Worm (Caenorhabditis elegans) whole organism, L1 larva: ENCODE data around the gene srh-2.
A peak's percentile ranks its signal among the peaks of the same experiment; 100 is the strongest.

Source experiments
- C04F5.9 ChIP-seq: sonication (generic microtip); optimal IDR thresholded peaks from 2 replicates; lab custom pipeline; 2016; ENCODE audit warnings: missing genetic modification characterization, missing compliant biosample characterization
- C16A3.4 ChIP-seq: fragments of 150-350 bp; optimal IDR thresholded peaks from 2 replicates; lab custom pipeline; 2014; ENCODE audit warnings: missing biosample characterization, missing genetic modification characterization
- F16B12.6 ChIP-seq: fragments of 150-350 bp; optimal IDR thresholded peaks from 2 replicates; lab custom pipeline; 2014; ENCODE audit warnings: missing biosample characterization, missing genetic modification characterization
- alr-1 ChIP-seq: fragments of 200-800 bp; sonication (Bioruptor generic); optimal IDR thresholded peaks from 2 replicates; lab custom pipeline; 2018; ENCODE audit warnings: borderline replicate concordance, mild to moderate bottlenecking, missing genetic modification characterization, missing compliant biosample characterization
- aly-2 ChIP-seq: fragments of 150-350 bp; optimal IDR thresholded peaks from 2 replicates; lab custom pipeline; 2014; ENCODE audit warnings: missing biosample characterization, missing genetic modification characterization
- ama-1 ChIP-seq: fragments of 150-350 bp; optimal IDR thresholded peaks from 2 replicates; lab custom pipeline; 2014
- ceh-8 ChIP-seq: fragments of 200-800 bp; sonication (Bioruptor generic); optimal IDR thresholded peaks from 2 replicates; lab custom pipeline; 2018; ENCODE audit warnings: mild to moderate bottlenecking, missing genetic modification characterization, moderate library complexity, missing compliant biosample characterization
- ceh-82 ChIP-seq, 3 experiments: fragments of 150-350 bp in 1 of 3; sonication (generic microtip) in 2 of 3; optimal IDR thresholded peaks; 2 replicates each; lab custom pipeline; 2014 to 2017; ENCODE audit warnings: missing biosample characterization in 3 of 3, missing genetic modification characterization in 3 of 3
- ceh-88 ChIP-seq: fragments of 200-800 bp; sonication (Bioruptor generic); IDR thresholded peaks from 2 replicates; pipeline ENCODE4 v1.3.6; 2022; ENCODE audit warnings: missing genetic modification characterization, missing compliant biosample characterization
- ces-1 ChIP-seq: fragments of 150-350 bp; optimal IDR thresholded peaks from 2 replicates; lab custom pipeline; 2014; ENCODE audit warnings: missing biosample characterization, missing genetic modification reagents, missing genetic modification characterization
- efl-1 ChIP-seq, 4 experiments: fragments of 150-350 bp; optimal IDR thresholded peaks in 3 of 4; peaks in 1 of 4; 1 replicate in 1 of 4; 2 replicates in 3 of 4; lab custom pipeline; 2014; ENCODE audit warnings: missing biosample characterization in 2 of 4, missing genetic modification characterization in 2 of 4, missing genetic modification reagents in 2 of 4
- egl-27 ChIP-seq, 2 experiments: fragments of 150-350 bp in 1 of 2; sonication (generic microtip); optimal IDR thresholded peaks; 3 replicates each; lab custom pipeline; 2017 to 2018; ENCODE audit warnings: missing biosample characterization in 2 of 2, missing genetic modification characterization in 2 of 2, missing genetic modification reagents in 2 of 2
- elt-2 ChIP-seq: sonication (generic microtip); optimal IDR thresholded peaks from 2 replicates; lab custom pipeline; 2016; ENCODE audit warnings: missing genetic modification characterization, mild to moderate bottlenecking, inconsistent platforms, missing compliant biosample characterization, missing genetic modification reagents
- fkh-10 ChIP-seq: sonication (generic microtip); optimal IDR thresholded peaks from 2 replicates; lab custom pipeline; 2017; ENCODE audit warnings: missing biosample characterization, missing genetic modification reagents, missing genetic modification characterization
- fkh-4 ChIP-seq: sonication (generic microtip); optimal IDR thresholded peaks from 2 replicates; lab custom pipeline; 2016; ENCODE audit warnings: missing compliant biosample characterization, missing genetic modification characterization, borderline replicate concordance
- fkh-8 ChIP-seq: sonication (generic microtip); optimal IDR thresholded peaks from 2 replicates; lab custom pipeline; 2016; ENCODE audit warnings: mild to moderate bottlenecking, missing genetic modification characterization, missing compliant biosample characterization
- fos-1 ChIP-seq: fragments of 150-350 bp; optimal IDR thresholded peaks from 2 replicates; lab custom pipeline; 2014; ENCODE audit warnings: missing biosample characterization, missing genetic modification characterization
- hlh-4 ChIP-seq: sonication (generic microtip); optimal IDR thresholded peaks from 2 replicates; lab custom pipeline; 2016; ENCODE audit warnings: mild to moderate bottlenecking, missing genetic modification characterization, missing compliant biosample characterization
- hpl-2 ChIP-seq: fragments of 150-350 bp; optimal IDR thresholded peaks from 2 replicates; lab custom pipeline; 2014; ENCODE audit warnings: missing biosample characterization, missing genetic modification reagents, missing genetic modification characterization
- irx-1 ChIP-seq: sonication (generic microtip); optimal IDR thresholded peaks from 2 replicates; lab custom pipeline; 2016; ENCODE audit warnings: missing genetic modification characterization, missing compliant biosample characterization
- isw-1 ChIP-seq: fragments of 200-800 bp; sonication (Bioruptor generic); IDR thresholded peaks from 2 replicates; pipeline ENCODE4 v1.3.6; 2022; ENCODE audit warnings: missing genetic modification characterization, missing compliant biosample characterization
- jun-1 ChIP-seq: fragments of 150-350 bp; optimal IDR thresholded peaks from 2 replicates; lab custom pipeline; 2014; ENCODE audit warnings: missing biosample characterization, missing genetic modification reagents, missing genetic modification characterization
- lin-14 ChIP-seq: fragments of 200-800 bp; sonication (Bioruptor generic); optimal IDR thresholded peaks from 2 replicates; lab custom pipeline; 2018; ENCODE audit warnings: mild to moderate bottlenecking, missing genetic modification characterization, moderate library complexity, missing compliant biosample characterization
- lin-15B ChIP-seq: fragments of 150-350 bp; sonication (generic microtip); optimal IDR thresholded peaks from 3 replicates; lab custom pipeline; 2014; ENCODE audit warnings: missing biosample characterization, missing genetic modification characterization
- lin-39 ChIP-seq: fragments of 150-350 bp; optimal IDR thresholded peaks from 2 replicates; lab custom pipeline; 2014; ENCODE audit warnings: missing biosample characterization, missing genetic modification reagents, missing genetic modification characterization
- lir-3 ChIP-seq: sonication (generic microtip); optimal IDR thresholded peaks from 2 replicates; lab custom pipeline; 2016; ENCODE audit warnings: mild to moderate bottlenecking, missing genetic modification characterization, moderate library complexity, missing compliant biosample characterization; ENCODE audit not compliant: poor library complexity
- mep-1 ChIP-seq: fragments of 150-350 bp; optimal IDR thresholded peaks from 2 replicates; lab custom pipeline; 2014; ENCODE audit warnings: missing biosample characterization, missing genetic modification characterization
- nhr-20 ChIP-seq: sonication (generic microtip); optimal IDR thresholded peaks from 2 replicates; lab custom pipeline; 2016; ENCODE audit warnings: mild to moderate bottlenecking, missing genetic modification characterization, missing compliant biosample characterization
- nhr-84 ChIP-seq: sonication (generic microtip); optimal IDR thresholded peaks from 2 replicates; lab custom pipeline; 2017; ENCODE audit warnings: missing biosample characterization, missing genetic modification characterization
- nhr-85 ChIP-seq: sonication (generic microtip); peaks from one replicate; lab custom pipeline; 2016; ENCODE audit warnings: missing genetic modification characterization, inconsistent platforms, missing compliant biosample characterization
- nhr-90 ChIP-seq: sonication (generic microtip); optimal IDR thresholded peaks from 2 replicates; lab custom pipeline; 2016; ENCODE audit warnings: mild to moderate bottlenecking, missing genetic modification characterization, missing compliant biosample characterization; ENCODE audit not compliant: poor library complexity
- pax-3 ChIP-seq: fragments of 200-800 bp; sonication (Bioruptor generic); optimal IDR thresholded peaks from 2 replicates; lab custom pipeline; 2018; ENCODE audit warnings: mild to moderate bottlenecking, missing genetic modification characterization, moderate library complexity, missing compliant biosample characterization
- rnt-1 ChIP-seq: sonication (generic microtip); optimal IDR thresholded peaks from 2 replicates; lab custom pipeline; 2016; ENCODE audit warnings: mild to moderate bottlenecking, missing genetic modification characterization, moderate library complexity, missing compliant biosample characterization
- snu-23 ChIP-seq: sonication (generic microtip); optimal IDR thresholded peaks from 2 replicates; lab custom pipeline; 2016; ENCODE audit warnings: missing genetic modification characterization, missing compliant biosample characterization
- sptf-1 ChIP-seq: fragments of 150-350 bp; optimal IDR thresholded peaks from 2 replicates; lab custom pipeline; 2014; ENCODE audit warnings: missing biosample characterization, missing genetic modification characterization
- sup-37 ChIP-seq: fragments of 200-800 bp; sonication (Bioruptor generic); optimal IDR thresholded peaks from 2 replicates; lab custom pipeline; 2018; ENCODE audit warnings: mild to moderate bottlenecking, missing genetic modification characterization, missing compliant biosample characterization
- tbx-2 ChIP-seq: sonication (generic microtip); optimal IDR thresholded peaks from 2 replicates; lab custom pipeline; 2016; ENCODE audit warnings: missing genetic modification characterization, missing compliant biosample characterization
- unc-130 ChIP-seq: fragments of 150-350 bp; optimal IDR thresholded peaks from 2 replicates; lab custom pipeline; 2017; ENCODE audit warnings: missing biosample characterization, missing genetic modification characterization, inconsistent platforms
- unc-86 ChIP-seq: sonication (generic microtip); optimal IDR thresholded peaks from 2 replicates; lab custom pipeline; 2016; ENCODE audit warnings: missing genetic modification characterization, missing compliant biosample characterization
- ztf-4 ChIP-seq: fragments of 150-350 bp; optimal IDR thresholded peaks from 2 replicates; lab custom pipeline; 2014; ENCODE audit warnings: missing biosample characterization, missing genetic modification characterization

srh-2 gene

ce11 chrV:723895-724352 is 4.2 kb upstream of the srh-2 start, which contains the start of gene fbxb-72 (continued):
- TF ChIP-seq nhr-84 (tag; lab: Kevin White, UChicago): peak; percentile 59

DNA sequence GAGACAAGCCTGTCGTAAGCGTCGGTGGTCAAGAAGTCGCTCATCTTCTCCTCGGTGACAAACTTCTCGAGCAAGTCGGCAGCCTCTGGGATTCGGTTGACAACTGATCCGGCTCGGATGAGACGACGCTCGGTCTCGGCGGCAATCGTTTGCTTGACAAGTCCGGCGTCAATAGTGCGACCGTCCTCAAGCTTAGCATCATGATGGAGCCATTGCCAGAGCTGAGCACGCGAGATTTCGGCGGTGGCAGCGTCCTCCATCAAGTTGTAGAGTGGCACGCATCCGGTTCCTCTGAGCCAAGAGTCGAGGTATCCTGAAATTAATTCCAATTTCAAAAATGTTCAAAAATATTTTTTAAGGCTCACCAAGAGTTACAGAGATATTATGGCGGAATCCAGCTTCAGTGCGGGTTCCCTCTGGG is 3.6 kb upstream of the srh-2 start:
- TF ChIP-seq F16B12.6 (tag; lab: Kevin White, UChicago): no peak
- no peak for TF ChIP-seq efl-1 (optimal IDR thresholded peaks at IDR 0.05; lab: Kevin White, UChicago)
- peak in 1 of 2 experiments; percentile 93 for TF ChIP-seq efl-1 (GFP tag; optimal IDR thresholded peaks at IDR 0.05 in 1 of 2; lab: Kevin White, UChicago)
- no peak for TF ChIP-seq alr-1 (tag; lab: Kevin White, UChicago)
- peak; percentile 10 for TF ChIP-seq lir-3
- TF ChIP-seq ceh-82 (tag; optimal IDR thresholded peaks at IDR 0.05; lab: Kevin White, UChicago): no peak
- no peak for TF ChIP-seq lin-14
- TF ChIP-seq aly-2 (tag; lab: Kevin White, UChicago): peak; percentile 97
- TF ChIP-seq elt-2: peak; percentile 8
- TF ChIP-seq unc-86 (tag; lab: Kevin White, UChicago): no peak
- TF ChIP-seq rnt-1 (tag; lab: Kevin White, UChicago): peak; percentile 9
- TF ChIP-seq ama-1 (lab: Kevin White, UChicago): peak; percentile 60
- TF ChIP-seq mep-1: no peak
- TF ChIP-seq nhr-85 (tag; lab: Kevin White, UChicago): no peak
- TF ChIP-seq nhr-90: peak; percentile 56
- no peak for TF ChIP-seq nhr-84 (tag; lab: Kevin White, UChicago)

- no peak for TF ChIP-seq hpl-2 (GFP tag; lab: Kevin White, UChicago)
- TF ChIP-seq tbx-2 (tag; lab: Kevin White, UChicago): no peak
- TF ChIP-seq efl-1 (optimal IDR thresholded peaks at IDR 0.05; lab: Kevin White, UChicago): no peak
- TF ChIP-seq efl-1 (GFP tag; optimal IDR thresholded peaks at IDR 0.05 in 1 of 2; lab: Kevin White, UChicago): peak in 1 of 2 experiments; percentile 84
- TF ChIP-seq snu-23 (GFP tag; lab: Kevin White, UChicago): peak; percentile 27
- no peak for TF ChIP-seq lin-39 (tag; lab: Kevin White, UChicago)
- TF ChIP-seq nhr-85 (tag; lab: Kevin White, UChicago): peak; percentile 49
- TF ChIP-seq isw-1 (GFP tag; lab: Robert Waterston, UW): no peak
- peak; percentile 32 for TF ChIP-seq C16A3.4 (tag; lab: Kevin White, UChicago)
- TF ChIP-seq jun-1 (tag; lab: Kevin White, UChicago): no peak
- no peak for TF ChIP-seq mep-1
- peak; percentile 31 for TF ChIP-seq C04F5.9 (tag; lab: Kevin White, UChicago)
- TF ChIP-seq ama-1 (lab: Kevin White, UChicago): peak; percentile 92
- TF ChIP-seq rnt-1 (tag; lab: Kevin White, UChicago): no peak
- TF ChIP-seq aly-2 (tag; lab: Kevin White, UChicago): peak; percentile 34
- TF ChIP-seq sup-37 (GFP tag; lab: Kevin White, UChicago): peak; percentile 5
- TF ChIP-seq unc-130 (tag; lab: Kevin White, UChicago): no peak
- TF ChIP-seq lin-15B (tag; lab: Kevin White, UChicago): no peak
- TF ChIP-seq, all 84 proteins: peak for 8
These were observed 2.9 kb upstream of the srh-2 start for ce11 chrV:724946-725806.

DNA sequence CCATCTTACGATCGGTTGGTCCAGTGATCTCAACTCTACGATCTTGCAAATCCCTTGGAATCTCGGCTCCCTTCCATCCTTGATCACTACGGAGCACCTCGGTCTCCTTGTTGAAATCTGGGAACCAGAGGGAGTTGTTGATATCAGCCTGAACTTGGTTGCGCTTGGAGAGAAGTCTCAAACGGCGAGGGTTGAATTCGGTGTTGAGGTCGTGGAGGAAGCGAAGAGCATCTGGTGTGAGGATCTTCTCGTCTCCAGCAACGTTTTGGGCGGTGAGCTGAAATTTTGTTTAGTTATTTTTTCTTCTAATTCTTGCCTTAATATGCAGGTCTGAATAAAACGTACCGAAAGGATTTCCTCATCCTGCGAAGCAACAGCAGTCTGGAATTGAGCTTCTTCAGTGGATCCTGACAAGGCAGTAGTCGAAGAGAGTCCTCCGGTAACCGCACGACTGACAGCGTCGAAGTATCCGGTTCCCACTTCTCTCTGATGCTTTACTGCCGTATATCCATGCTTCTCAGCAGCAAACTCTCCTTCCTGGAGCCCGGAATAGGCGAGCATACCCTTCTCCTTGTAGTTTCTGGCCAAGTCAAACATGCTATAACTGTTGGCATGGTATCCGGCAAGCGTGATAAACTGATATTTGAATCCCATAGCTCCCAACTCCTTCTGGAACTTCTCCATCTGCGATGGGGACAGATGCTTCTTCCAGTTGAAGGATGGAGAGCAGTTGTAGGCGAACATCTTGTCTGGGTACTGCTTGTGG is 2.1 kb upstream of the srh-2 start:
- TF ChIP-seq ztf-4 (tag; lab: Kevin White, UChicago) (no peak), hpl-2 (GFP tag; lab: Kevin White, UChicago) (no peak), hlh-4 (tag; lab: Kevin White, UChicago) (no peak), nhr-85 (tag; lab: Kevin White, UChicago) (no peak), fkh-10 (GFP tag; lab: Kevin White, UChicago) (no peak), egl-27 (tag; optimal IDR thresholded peaks at IDR 0.05; lab: Kevin White, UChicago) (no peak), efl-1 (optimal IDR thresholded peaks at IDR 0.05; lab: Kevin White, UChicago) (no peak), efl-1 (GFP tag; optimal IDR thresholded peaks at IDR 0.05 in 1 of 2; lab: Kevin White, UChicago) (peak in 1 of 2 experiments; percentile 82), alr-1 (tag; lab: Kevin White, UChicago) (no peak), ces-1 (no peak), ceh-88 (no peak), fkh-8 (tag; lab: Kevin White, UChicago) (no peak), nhr-20 (tag; lab: Kevin White, UChicago) (no peak), lir-3 (peak; percentile 7), unc-86 (tag; lab: Kevin White, UChicago) (no peak), tbx-2 (tag; lab: Kevin White, UChicago) (no peak), fkh-4 (tag; lab: Kevin White, UChicago) (no peak), irx-1 (no peak), fos-1 (tag; lab: Kevin White, UChicago) (no peak), ceh-8 (GFP tag; lab: Kevin White, UChicago) (no peak), lin-39 (tag; lab: Kevin White, UChicago) (no peak), aly-2 (tag; lab: Kevin White, UChicago) (peak; percentile 1), sptf-1 (no peak), ama-1 (lab: Kevin White, UChicago) (peak; percentile 66), pax-3 (tag; lab: Kevin White, UChicago) (no peak)
